Worm (Caenorhabditis elegans) whole organism, late embryonic: ENCODE measurements around the gene Y82E9BR.20.

Experiments
- C08G9.2 ChIP-seq: sonication (generic microtip); optimal IDR thresholded peaks from 2 replicates; lab custom pipeline; 2016; ENCODE audit warnings: mild to moderate bottlenecking, missing genetic modification characterization, moderate library complexity, missing compliant biosample characterization
- C38D4.7 ChIP-seq: fragments of 200-800 bp; sonication (Bioruptor generic); optimal IDR thresholded peaks from 2 replicates; lab custom pipeline; 2018; ENCODE audit warnings: mild to moderate bottlenecking, missing genetic modification characterization, moderate library complexity, missing compliant biosample characterization
- Y22D7AL.16 ChIP-seq: sonication (generic microtip); optimal IDR thresholded peaks from 2 replicates; lab custom pipeline; 2016; ENCODE audit warnings: missing genetic modification characterization, missing compliant biosample characterization
- ahr-1 ChIP-seq: sonication (generic microtip); optimal IDR thresholded peaks from 2 replicates; lab custom pipeline; 2016; ENCODE audit warnings: missing genetic modification characterization, missing compliant biosample characterization
- ama-1 ChIP-seq: fragments of 150-350 bp; optimal IDR thresholded peaks from 2 replicates; lab custom pipeline; 2014
- ceh-14 ChIP-seq: sonication (generic microtip); optimal IDR thresholded peaks from 2 replicates; lab custom pipeline; 2016; ENCODE audit warnings: missing genotype, missing genetic modification characterization, missing compliant biosample characterization
- ceh-19 ChIP-seq: fragments of 200-800 bp; sonication (Bioruptor generic); optimal IDR thresholded peaks from 2 replicates; lab custom pipeline; 2018; ENCODE audit warnings: mild to moderate bottlenecking, missing genetic modification characterization, missing compliant biosample characterization
- ceh-2 ChIP-seq: sonication (generic microtip); optimal IDR thresholded peaks from 2 replicates; lab custom pipeline; 2016; ENCODE audit warnings: missing genotype, missing genetic modification characterization, missing compliant biosample characterization
- ceh-22 ChIP-seq: sonication (generic microtip); optimal IDR thresholded peaks from 2 replicates; lab custom pipeline; 2017; ENCODE audit warnings: missing biosample characterization, missing genetic modification characterization
- ceh-24 ChIP-seq: sonication (generic microtip); optimal IDR thresholded peaks from 2 replicates; lab custom pipeline; 2016; ENCODE audit warnings: mild to moderate bottlenecking, missing genetic modification characterization, missing compliant biosample characterization
- ceh-30 ChIP-seq: fragments of 150-350 bp; optimal IDR thresholded peaks from 2 replicates; lab custom pipeline; 2014; ENCODE audit warnings: missing biosample characterization, missing genetic modification characterization
- ceh-34 ChIP-seq: sonication (generic microtip); optimal IDR thresholded peaks from 2 replicates; lab custom pipeline; 2016; ENCODE audit warnings: mild to moderate bottlenecking, missing genetic modification characterization, missing compliant biosample characterization
- ceh-45 ChIP-seq: fragments of 200-800 bp; sonication (Bioruptor generic); IDR thresholded peaks from 2 replicates; pipeline ENCODE4 v1.3.6; 2022; ENCODE audit warnings: missing genetic modification reagents, missing genetic modification characterization, missing compliant biosample characterization
- ceh-6 ChIP-seq: fragments of 200-800 bp; sonication (Bioruptor generic); optimal IDR thresholded peaks from 2 replicates; lab custom pipeline; 2018; ENCODE audit warnings: mild to moderate bottlenecking, missing genetic modification characterization, missing compliant biosample characterization
- elt-2 ChIP-seq: sonication (generic microtip); optimal IDR thresholded peaks from 2 replicates; lab custom pipeline; 2016; ENCODE audit warnings: missing genetic modification reagents, missing genetic modification characterization, missing compliant biosample characterization
- elt-4 ChIP-seq: sonication (generic microtip); optimal IDR thresholded peaks from 2 replicates; lab custom pipeline; 2016; ENCODE audit warnings: missing genetic modification characterization, missing compliant biosample characterization
- ets-4 ChIP-seq: sonication (generic microtip); optimal IDR thresholded peaks from 2 replicates; lab custom pipeline; 2016; ENCODE audit warnings: missing genetic modification characterization, missing compliant biosample characterization
- fax-1 ChIP-seq: sonication (generic microtip); optimal IDR thresholded peaks from 2 replicates; lab custom pipeline; 2016; ENCODE audit warnings: missing genotype, missing genetic modification characterization, missing compliant biosample characterization
- gmeb-2 ChIP-seq: sonication (generic microtip); optimal IDR thresholded peaks from 2 replicates; lab custom pipeline; 2016; ENCODE audit warnings: missing genetic modification characterization, inconsistent platforms, missing compliant biosample characterization
- hlh-13 ChIP-seq: fragments of 200-800 bp; sonication (Bioruptor generic); optimal IDR thresholded peaks from 2 replicates; lab custom pipeline; 2018; ENCODE audit warnings: mild to moderate bottlenecking, missing genetic modification characterization, missing compliant biosample characterization
- hlh-15 ChIP-seq: sonication (generic microtip); optimal IDR thresholded peaks from 2 replicates; lab custom pipeline; 2016; ENCODE audit warnings: missing genetic modification characterization, missing compliant biosample characterization
- hlh-30 ChIP-seq: sonication (generic microtip); optimal IDR thresholded peaks from 2 replicates; lab custom pipeline; 2017; ENCODE audit warnings: antibody characterized with exemption, missing genetic modification characterization, missing compliant biosample characterization; ENCODE audit not compliant: insufficient read depth
- hlh-6 ChIP-seq: sonication (generic microtip); optimal IDR thresholded peaks from 2 replicates; lab custom pipeline; 2016; ENCODE audit warnings: missing genotype, missing genetic modification characterization, missing compliant biosample characterization
- lim-6 ChIP-seq: sonication (generic microtip); optimal IDR thresholded peaks from 2 replicates; lab custom pipeline; 2016; ENCODE audit warnings: missing genetic modification characterization, missing compliant biosample characterization
- madf-2 ChIP-seq: sonication (generic microtip); optimal IDR thresholded peaks from 2 replicates; lab custom pipeline; 2017; ENCODE audit warnings: missing genetic modification characterization, missing compliant biosample characterization
- nfya-1 ChIP-seq: sonication (generic microtip); optimal IDR thresholded peaks from 2 replicates; lab custom pipeline; 2017; ENCODE audit warnings: missing genetic modification characterization, mild to moderate bottlenecking, missing compliant biosample characterization, antibody characterized with exemption, moderate library complexity
- nhr-232 ChIP-seq: sonication (generic microtip); optimal IDR thresholded peaks from 2 replicates; lab custom pipeline; 2016; ENCODE audit warnings: missing genetic modification characterization, missing compliant biosample characterization
- odd-2 ChIP-seq: sonication (generic microtip); optimal IDR thresholded peaks from 2 replicates; lab custom pipeline; 2017; ENCODE audit warnings: antibody characterized with exemption, mild to moderate bottlenecking, missing genetic modification characterization, missing compliant biosample characterization
- pag-3 ChIP-seq: sonication (generic microtip); optimal IDR thresholded peaks from 2 replicates; lab custom pipeline; 2016; ENCODE audit warnings: missing compliant biosample characterization, missing genetic modification characterization, borderline replicate concordance
- pat-9 ChIP-seq: fragments of 200-800 bp; sonication (Bioruptor generic); optimal IDR thresholded peaks from 2 replicates; lab custom pipeline; 2018; ENCODE audit warnings: mild to moderate bottlenecking, missing genetic modification characterization, moderate library complexity, missing compliant biosample characterization
- pax-1 ChIP-seq: fragments of 150-350 bp; optimal IDR thresholded peaks from 2 replicates; lab custom pipeline; 2014; ENCODE audit warnings: missing biosample characterization, missing genetic modification characterization
- pha-4 ChIP-seq: fragments of 150-350 bp; optimal IDR thresholded peaks from 2 replicates; lab custom pipeline; 2018; ENCODE audit warnings: missing biosample characterization, missing genetic modification reagents, missing genetic modification characterization
- pqm-1 ChIP-seq: sonication (generic microtip); optimal IDR thresholded peaks from 2 replicates; lab custom pipeline; 2016; ENCODE audit warnings: missing genetic modification characterization, missing compliant biosample characterization
- rnt-1 ChIP-seq: sonication (generic microtip); optimal IDR thresholded peaks from 2 replicates; lab custom pipeline; 2016; ENCODE audit warnings: missing genetic modification characterization, missing compliant biosample characterization
- sdc-2 ChIP-seq: sonication (generic microtip); optimal IDR thresholded peaks from 2 replicates; lab custom pipeline; 2016; ENCODE audit warnings: missing genotype, missing genetic modification characterization, missing compliant biosample characterization
- sox-2 ChIP-seq: fragments of 200-800 bp; sonication (Bioruptor generic); IDR thresholded peaks from 2 replicates; pipeline ENCODE4 v1.3.6; 2022; ENCODE audit warnings: missing genetic modification reagents, missing genetic modification characterization, missing compliant biosample characterization
- syd-9 ChIP-seq: sonication (generic microtip); optimal IDR thresholded peaks from 2 replicates; lab custom pipeline; 2016; ENCODE audit warnings: mild to moderate bottlenecking, missing genetic modification characterization, moderate library complexity, missing compliant biosample characterization
- ttx-3 ChIP-seq: sonication (generic microtip); optimal IDR thresholded peaks from 2 replicates; lab custom pipeline; 2016; ENCODE audit warnings: missing genetic modification reagents, missing genetic modification characterization, missing compliant biosample characterization
- unc-3 ChIP-seq, 2 experiments: fragments of 200-800 bp in 1 of 2; sonication (Bioruptor generic) in 1 of 2; sonication (generic microtip) in 1 of 2; conservative IDR thresholded peaks in 1 of 2; optimal IDR thresholded peaks in 1 of 2; 2 replicates each; pipeline versions ENCODE4 v1.3.6 to Lab custom; 2016 to 2022; ENCODE audit warnings: missing compliant biosample characterization in 2 of 2, missing genetic modification characterization in 2 of 2, missing genetic modification reagents in 1 of 2
- unc-86 ChIP-seq: sonication (generic microtip); optimal IDR thresholded peaks from 2 replicates; lab custom pipeline; 2016; ENCODE audit warnings: missing genetic modification characterization, missing compliant biosample characterization
- ztf-16 ChIP-seq: sonication (generic microtip); optimal IDR thresholded peaks from 2 replicates; lab custom pipeline; 2017; ENCODE audit warnings: missing genetic modification characterization, missing compliant biosample characterization

Y82E9BR.20 gene

DNA sequence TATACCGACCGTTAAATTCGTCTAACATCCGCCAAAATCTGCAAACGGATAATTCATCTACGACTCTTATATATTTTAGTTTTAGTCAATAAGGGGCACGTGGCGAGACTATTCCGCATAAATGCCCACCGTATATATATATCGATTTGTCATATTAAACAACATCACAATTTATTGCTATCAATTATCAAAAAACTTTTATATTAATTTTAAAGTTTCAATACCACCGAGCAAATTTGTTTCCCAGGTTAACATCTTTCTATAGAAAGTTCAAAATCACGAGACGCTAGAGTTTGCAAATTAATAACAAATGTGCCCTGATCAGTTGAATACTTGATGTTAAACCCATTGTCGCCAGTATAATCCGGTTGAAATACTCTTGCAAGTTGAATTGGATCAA, 26.7 kb upstream of the Y82E9BR.20 start, which contains the start of gene Y82E9BL.5:
Gene Y82E9BL.5 (minus strand): TSS at position 101 of the 400 bp plus-strand sequence.
- TF ChIP-seq rnt-1 (tag; lab: Kevin White, UChicago) (no peak), hlh-6 (no peak), ceh-14 (tag; lab: Kevin White, UChicago) (no peak), ttx-3 (tag; lab: Kevin White, UChicago) (no peak), ztf-16 (tag; lab: Kevin White, UChicago) (no peak), pax-1 (tag; lab: Kevin White, UChicago) (no peak), ceh-19 (GFP tag; lab: Kevin White, UChicago) (no peak), syd-9 (tag; lab: Kevin White, UChicago) (no peak), nfya-1 (tag; lab: Kevin White, UChicago) (no peak), pat-9 (tag; lab: Kevin White, UChicago) (no peak), fax-1 (tag; lab: Kevin White, UChicago) (no peak), C08G9.2 (tag; lab: Kevin White, UChicago) (no peak), odd-2 (no peak), C38D4.7 (GFP tag; lab: Kevin White, UChicago) (no peak), elt-2 (tag; lab: Kevin White, UChicago) (no peak), ceh-30 (no peak)
- TF ChIP-seq, all 69 proteins: peak for 0

DNA sequence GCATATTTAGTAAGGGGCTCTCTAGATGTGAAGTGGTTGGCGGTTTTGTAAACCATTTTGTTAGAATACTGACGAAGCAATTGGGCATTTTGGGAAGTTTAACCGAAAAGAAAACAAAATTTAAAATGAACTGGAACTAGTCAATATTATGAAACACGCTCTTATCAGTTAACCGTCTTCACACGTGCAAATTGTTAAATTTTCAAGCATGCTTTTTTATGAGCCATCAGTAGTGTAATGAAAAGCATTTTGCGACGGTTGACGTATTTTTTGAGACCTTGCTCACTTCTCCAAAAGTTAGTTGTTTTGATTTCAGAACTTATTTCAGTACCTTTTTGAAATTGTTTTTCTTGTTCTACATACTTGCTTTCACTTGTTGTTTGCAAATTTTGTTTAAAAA, 24.9 kb upstream of the Y82E9BR.20 start, which contains the start of gene fbxa-25:
Gene fbxa-25 (minus strand): TSS at position 138 of the 400 bp plus-strand sequence.
- no peak for TF ChIP-seq fax-1 (tag; lab: Kevin White, UChicago)
- no peak for TF ChIP-seq elt-2 (tag; lab: Kevin White, UChicago)
- TF ChIP-seq elt-4 (tag; lab: Kevin White, UChicago): no peak
- no peak for TF ChIP-seq pqm-1 (tag; lab: Kevin White, UChicago)
- no peak for TF ChIP-seq hlh-15 (tag; lab: Kevin White, UChicago)
- TF ChIP-seq ets-4 (tag; lab: Kevin White, UChicago): no peak
- TF ChIP-seq ztf-16 (tag; lab: Kevin White, UChicago): no peak
- TF ChIP-seq hlh-30 (tag; lab: Kevin White, UChicago): no peak
- no peak for TF ChIP-seq ceh-34 (tag; lab: Kevin White, UChicago)
- TF ChIP-seq ceh-6: no peak
- no peak for TF ChIP-seq ceh-45
- no peak for TF ChIP-seq unc-3 (GFP tag; conservative IDR thresholded peaks at IDR 0.05; lab: Robert Waterston, UW)
- no peak for TF ChIP-seq unc-3 (tag; optimal IDR thresholded peaks at IDR 0.05; lab: Kevin White, UChicago)
- no peak for TF ChIP-seq hlh-6

DNA sequence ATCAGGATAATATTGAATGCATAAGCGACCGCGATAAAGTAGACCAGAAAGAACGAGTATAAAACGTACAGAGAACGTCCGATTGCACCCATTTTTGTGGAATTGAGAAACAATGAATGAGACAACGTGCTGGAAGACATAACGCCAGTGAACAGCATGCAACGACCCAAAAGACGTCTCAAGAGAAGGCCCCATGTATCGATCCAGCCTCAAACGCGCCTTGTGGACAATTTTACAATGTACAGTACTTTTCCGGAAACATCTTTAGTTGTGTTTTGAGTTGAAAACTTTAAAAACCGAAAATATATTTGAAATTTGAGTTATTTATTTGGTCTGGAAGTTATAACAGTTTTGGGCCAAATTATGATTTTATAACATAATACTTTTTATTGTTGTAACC, 23.5 kb upstream of the Y82E9BR.20 start, which contains the start of gene Y82E9BL.3:
Gene Y82E9BL.3 (minus strand): TSS at position 101 of the 400 bp plus-strand sequence.
- TF ChIP-seq pag-3 (tag; lab: Kevin White, UChicago): no peak
- no peak for TF ChIP-seq ama-1
- TF ChIP-seq ceh-22 (tag; lab: Kevin White, UChicago): no peak
- no peak for TF ChIP-seq sdc-2
- TF ChIP-seq ceh-45: no peak
- TF ChIP-seq Y22D7AL.16 (tag; lab: Kevin White, UChicago): no peak
- TF ChIP-seq sox-2 (GFP tag; lab: Robert Waterston, UW): no peak
- no peak for TF ChIP-seq madf-2 (tag; lab: Kevin White, UChicago)
- TF ChIP-seq ceh-14 (tag; lab: Kevin White, UChicago): no peak
- no peak for TF ChIP-seq hlh-13 (GFP tag; lab: Kevin White, UChicago)
- no peak for TF ChIP-seq ceh-2 (tag; lab: Kevin White, UChicago)
- no peak for TF ChIP-seq rnt-1 (tag; lab: Kevin White, UChicago)
- TF ChIP-seq pha-4 (tag; lab: Kevin White, UChicago): no peak

DNA sequence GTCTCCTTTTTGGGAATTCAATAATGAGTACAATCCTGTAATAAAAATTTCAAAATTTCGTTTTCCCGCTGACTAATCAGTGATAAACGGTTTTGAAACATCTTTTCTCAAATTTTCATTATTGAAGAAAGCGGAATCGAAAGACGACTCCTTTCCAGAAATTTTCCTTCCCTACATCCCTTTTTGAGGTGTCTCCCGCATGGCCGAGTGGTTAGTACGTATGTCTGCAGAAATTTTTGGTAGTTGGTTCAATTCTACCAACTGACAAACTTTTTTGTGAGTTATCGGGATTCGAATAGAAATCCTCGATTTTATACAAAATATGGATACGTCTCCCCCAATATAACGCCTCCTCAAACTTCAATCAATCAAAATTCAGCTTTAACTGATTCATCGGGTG, 19.7 kb upstream of the Y82E9BR.20 start:
- TF ChIP-seq sdc-2 (no peak), gmeb-2 (no peak), lim-6 (tag; lab: Kevin White, UChicago) (no peak), rnt-1 (tag; lab: Kevin White, UChicago) (no peak), ceh-30 (no peak), C08G9.2 (tag; lab: Kevin White, UChicago) (no peak), nhr-232 (tag; lab: Kevin White, UChicago) (no peak), ceh-24 (tag; lab: Kevin White, UChicago) (no peak), pag-3 (tag; lab: Kevin White, UChicago) (no peak), ahr-1 (tag; lab: Kevin White, UChicago) (no peak), syd-9 (tag; lab: Kevin White, UChicago) (no peak), unc-86 (tag; lab: Kevin White, UChicago) (no peak), elt-4 (tag; lab: Kevin White, UChicago) (no peak), ceh-22 (tag; lab: Kevin White, UChicago) (no peak), hlh-13 (GFP tag; lab: Kevin White, UChicago) (no peak), ceh-2 (tag; lab: Kevin White, UChicago) (no peak), madf-2 (tag; lab: Kevin White, UChicago) (no peak), ceh-34 (tag; lab: Kevin White, UChicago) (no peak)
